Worm (Caenorhabditis elegans) whole organism, L4 larva: Measurements from ENCODE around the gene best-15.

ENCODE experiments used
- T20F7.1 ChIP-seq: fragments of 200-800 bp; sonication (Bioruptor generic); optimal IDR thresholded peaks from 2 replicates; lab custom pipeline; 2018; ENCODE audit warnings: mild to moderate bottlenecking, missing genetic modification characterization, missing compliant biosample characterization
- T26A8.4 ChIP-seq: fragments of 200-800 bp; sonication (Bioruptor generic); IDR thresholded peaks from 2 replicates; pipeline ENCODE4 v1.3.6; 2022; ENCODE audit warnings: missing genetic modification characterization, missing compliant biosample characterization
- Y75B8A.6 ChIP-seq: fragments of 200-800 bp; sonication (Bioruptor generic); IDR thresholded peaks from 2 replicates; pipeline ENCODE4 v1.3.6; 2022; ENCODE audit warnings: missing genetic modification reagents, missing genetic modification characterization, missing compliant biosample characterization
- ZK337.2 ChIP-seq: fragments of 200-800 bp; sonication (Bioruptor generic); IDR thresholded peaks from 2 replicates; pipeline ENCODE4 v1.3.6; 2022; ENCODE audit warnings: missing genetic modification reagents, missing genetic modification characterization, missing compliant biosample characterization
- ZK546.5 ChIP-seq, 2 experiments: sonication (generic microtip); optimal IDR thresholded peaks; 2 replicates each; lab custom pipeline; 2017; ENCODE audit warnings: missing biosample characterization in 2 of 2, missing genetic modification characterization in 2 of 2
- aha-1 ChIP-seq: fragments of 150-350 bp; peaks from one replicate; lab custom pipeline; 2014; ENCODE audit warnings: missing biosample characterization, missing genetic modification characterization
- ama-1 ChIP-seq: fragments of 150-350 bp; optimal IDR thresholded peaks from 2 replicates; lab custom pipeline; 2014; ENCODE audit warnings: inconsistent platforms, mixed read lengths
- ceh-44 ChIP-seq: fragments of 200-800 bp; sonication (Bioruptor generic); IDR thresholded peaks from 2 replicates; pipeline ENCODE4 v1.3.6; 2022; ENCODE audit warnings: missing genetic modification reagents, missing genetic modification characterization, missing compliant biosample characterization
- daf-16 ChIP-seq, 3 experiments: sonication (generic microtip); optimal IDR thresholded peaks; 2 replicates each; lab custom pipeline; 2016 to 2017; ENCODE audit warnings: missing genetic modification characterization in 3 of 3, missing genetic modification reagents in 3 of 3, mild to moderate bottlenecking in 2 of 3, missing compliant biosample characterization in 2 of 3, missing biosample characterization in 1 of 3, moderate library complexity in 1 of 3
- daf-8 ChIP-seq: fragments of 200-800 bp; sonication (Bioruptor generic); IDR thresholded peaks from 2 replicates; pipeline ENCODE4 v1.3.6; 2022; ENCODE audit warnings: missing genetic modification characterization, missing compliant biosample characterization
- dmd-6 ChIP-seq: fragments of 200-800 bp; sonication (Bioruptor generic); IDR thresholded peaks from 2 replicates; pipeline ENCODE4 v1.3.6; 2022; ENCODE audit warnings: missing genetic modification reagents, missing genetic modification characterization, missing compliant biosample characterization
- dmd-8 ChIP-seq: fragments of 200-800 bp; sonication (Bioruptor generic); IDR thresholded peaks from 2 replicates; pipeline ENCODE4 v1.3.6; 2022; ENCODE audit warnings: missing genetic modification characterization, missing compliant biosample characterization
- dmd-9 ChIP-seq: fragments of 200-800 bp; sonication (Bioruptor generic); IDR thresholded peaks from 2 replicates; pipeline ENCODE4 v1.3.6; 2022; ENCODE audit warnings: missing genetic modification reagents, missing genetic modification characterization, missing compliant biosample characterization
- dve-1 ChIP-seq: sonication (generic microtip); optimal IDR thresholded peaks from 2 replicates; lab custom pipeline; 2017; ENCODE audit warnings: antibody characterized with exemption, mild to moderate bottlenecking, missing genetic modification characterization, missing compliant biosample characterization; ENCODE audit not compliant: insufficient read depth
- fkh-10 ChIP-seq: fragments of 150-350 bp; optimal IDR thresholded peaks from 2 replicates; lab custom pipeline; 2014; ENCODE audit warnings: missing biosample characterization, missing genetic modification reagents, missing genetic modification characterization
- gei-8 ChIP-seq: fragments of 200-800 bp; sonication (Bioruptor generic); optimal IDR thresholded peaks from 2 replicates; lab custom pipeline; 2018; ENCODE audit warnings: mild to moderate bottlenecking, missing genetic modification characterization, missing compliant biosample characterization
- lin-29 ChIP-seq: fragments of 200-800 bp; sonication (Bioruptor generic); IDR thresholded peaks from 2 replicates; pipeline ENCODE4 v1.3.6; 2022; ENCODE audit warnings: missing genetic modification reagents, missing genetic modification characterization, missing compliant biosample characterization
- lin-38 ChIP-seq: fragments of 200-800 bp; sonication (Bioruptor generic); IDR thresholded peaks from 2 replicates; pipeline ENCODE4 v1.3.6; 2022; ENCODE audit warnings: missing genetic modification reagents, missing genetic modification characterization, missing compliant biosample characterization
- lir-3 ChIP-seq: sonication (generic microtip); optimal IDR thresholded peaks from 2 replicates; lab custom pipeline; 2016; ENCODE audit warnings: mild to moderate bottlenecking, missing genetic modification characterization, missing compliant biosample characterization
- lsy-2 ChIP-seq, 2 experiments: fragments of 150-350 bp in 1 of 2; sonication (generic microtip) in 1 of 2; optimal IDR thresholded peaks; 2 replicates each; lab custom pipeline; 2014 to 2017; ENCODE audit warnings: missing biosample characterization in 2 of 2, missing genetic modification characterization in 2 of 2
- madf-5 ChIP-seq, 2 experiments: fragments of 200-800 bp; sonication (Bioruptor generic); IDR thresholded peaks; 2 replicates each; pipeline ENCODE4 v1.3.6; 2022; ENCODE audit warnings: missing compliant biosample characterization in 2 of 2, missing genetic modification characterization in 2 of 2
- mxl-2 ChIP-seq: fragments of 200-800 bp; sonication (Bioruptor generic); conservative IDR thresholded peaks from 2 replicates; pipeline ENCODE4 v1.3.6; 2022; ENCODE audit warnings: missing genetic modification reagents, missing genetic modification characterization, missing compliant biosample characterization
- mxl-3 ChIP-seq: fragments of 200-800 bp; sonication (Bioruptor generic); optimal IDR thresholded peaks from 2 replicates; lab custom pipeline; 2018; ENCODE audit warnings: mild to moderate bottlenecking, missing genetic modification characterization, missing compliant biosample characterization
- nhr-11 ChIP-seq: fragments of 150-350 bp; optimal IDR thresholded peaks from 2 replicates; lab custom pipeline; 2014; ENCODE audit warnings: missing biosample characterization, missing genetic modification characterization
- nhr-111 ChIP-seq: fragments of 200-800 bp; sonication (Bioruptor generic); optimal IDR thresholded peaks from 2 replicates; lab custom pipeline; 2018; ENCODE audit warnings: mild to moderate bottlenecking, missing genetic modification characterization, missing compliant biosample characterization
- nhr-237 ChIP-seq: sonication (generic microtip); optimal IDR thresholded peaks from 2 replicates; lab custom pipeline; 2017; ENCODE audit warnings: missing biosample characterization, missing genetic modification characterization
- nhr-28 ChIP-seq: fragments of 150-350 bp; optimal IDR thresholded peaks from 2 replicates; lab custom pipeline; 2014; ENCODE audit warnings: missing biosample characterization, missing genetic modification characterization
- nhr-41 ChIP-seq: fragments of 200-800 bp; sonication (Bioruptor generic); IDR thresholded peaks from 2 replicates; pipeline ENCODE4 v1.3.6; 2022; ENCODE audit warnings: missing genetic modification reagents, missing genetic modification characterization, missing compliant biosample characterization
- nhr-48 ChIP-seq: sonication (generic microtip); optimal IDR thresholded peaks from 2 replicates; lab custom pipeline; 2016; ENCODE audit warnings: mild to moderate bottlenecking, missing genetic modification characterization, missing compliant biosample characterization
- nhr-76 ChIP-seq: fragments of 150-350 bp; optimal IDR thresholded peaks from 2 replicates; lab custom pipeline; 2014; ENCODE audit warnings: missing biosample characterization, missing genetic modification characterization
- nhr-77 ChIP-seq: fragments of 150-350 bp; optimal IDR thresholded peaks from 2 replicates; lab custom pipeline; 2014; ENCODE audit warnings: missing biosample characterization, missing genetic modification characterization
- pha-4 ChIP-seq, 2 experiments: fragments of 150-350 bp in 1 of 2; fragments of 200-800 bp in 1 of 2; sonication (Bioruptor generic) in 1 of 2; IDR thresholded peaks in 1 of 2; optimal IDR thresholded peaks in 1 of 2; 2 replicates each; pipeline versions ENCODE4 v1.3.6 to Lab custom; 2014 to 2022; ENCODE audit warnings: missing genetic modification characterization in 2 of 2, missing genetic modification reagents in 2 of 2, missing biosample characterization in 1 of 2, missing compliant biosample characterization in 1 of 2
- pqm-1 ChIP-seq: sonication (generic microtip); optimal IDR thresholded peaks from 2 replicates; lab custom pipeline; 2017; ENCODE audit warnings: missing biosample characterization, missing genetic modification characterization
- sdz-12 ChIP-seq: fragments of 200-800 bp; sonication (Bioruptor generic); optimal IDR thresholded peaks from 2 replicates; lab custom pipeline; 2018; ENCODE audit warnings: mild to moderate bottlenecking, missing genetic modification characterization, missing compliant biosample characterization
- set-16 ChIP-seq: fragments of 200-800 bp; sonication (Bioruptor generic); IDR thresholded peaks from 2 replicates; pipeline ENCODE4 v1.3.6; 2022; ENCODE audit warnings: missing genetic modification reagents, missing genetic modification characterization, missing compliant biosample characterization
- snpc-4 ChIP-seq: fragments of 150-350 bp; optimal IDR thresholded peaks from 2 replicates; lab custom pipeline; 2014; ENCODE audit warnings: missing biosample characterization, missing genetic modification characterization
- spr-1 ChIP-seq: sonication (generic microtip); optimal IDR thresholded peaks from 2 replicates; lab custom pipeline; 2016; ENCODE audit warnings: mild to moderate bottlenecking, missing genetic modification characterization, missing compliant biosample characterization
- spr-3 ChIP-seq: fragments of 200-800 bp; sonication (Bioruptor generic); optimal IDR thresholded peaks from 2 replicates; lab custom pipeline; 2018; ENCODE audit warnings: mild to moderate bottlenecking, missing genetic modification characterization, missing compliant biosample characterization
- unc-62 ChIP-seq, 3 experiments: fragments of 150-350 bp in 1 of 3; sonication (generic microtip); optimal IDR thresholded peaks in 2 of 3; peaks in 1 of 3; 1 replicate in 1 of 3; 2 replicates in 2 of 3; lab custom pipeline; 2014 to 2017; ENCODE audit warnings: missing biosample characterization in 3 of 3, missing genetic modification characterization in 3 of 3, missing genetic modification reagents in 3 of 3, missing genotype in 1 of 3
- zfp-2 ChIP-seq: sonication (generic microtip); optimal IDR thresholded peaks from 2 replicates; lab custom pipeline; 2016; ENCODE audit warnings: mild to moderate bottlenecking, missing genetic modification characterization, missing compliant biosample characterization
- zip-2 ChIP-seq: fragments of 150-350 bp; optimal IDR thresholded peaks from 2 replicates; lab custom pipeline; 2014; ENCODE audit warnings: missing biosample characterization, missing genetic modification characterization

The best-15 gene

ce11 chrIV:10782014-10782413, 50.0 kb downstream of the best-15 start (continued):
- TF ChIP-seq daf-16 (GFP tag; optimal IDR thresholded peaks at IDR 0.05; lab: Kevin White, UChicago): no peak
- no peak for TF ChIP-seq daf-16 (tag; optimal IDR thresholded peaks at IDR 0.05; lab: Kevin White, UChicago)
- no peak for TF ChIP-seq daf-8 (GFP tag; lab: Robert Waterston, UW)
- TF ChIP-seq nhr-11 (tag; lab: Kevin White, UChicago): no peak
- TF ChIP-seq mxl-2 (GFP tag; lab: Robert Waterston, UW): peak; percentile 81
- TF ChIP-seq nhr-28: peak; percentile 71
- TF ChIP-seq zip-2 (tag; lab: Kevin White, UChicago): no peak
- TF ChIP-seq sdz-12 (GFP tag; lab: Kevin White, UChicago): no peak
- peak in 1 of 2 experiments; percentile 54 for TF ChIP-seq lsy-2 (tag; optimal IDR thresholded peaks at IDR 0.05; lab: Kevin White, UChicago)
- TF ChIP-seq snpc-4: no peak
- no peak for TF ChIP-seq nhr-111
- no peak for TF ChIP-seq pqm-1 (tag; lab: Kevin White, UChicago)
- no peak for TF ChIP-seq zfp-2 (tag; lab: Kevin White, UChicago)
- no peak for TF ChIP-seq gei-8 (GFP tag; lab: Kevin White, UChicago)
- no peak for TF ChIP-seq spr-3 (GFP tag; lab: Kevin White, UChicago)
- TF ChIP-seq nhr-77 (tag; lab: Kevin White, UChicago): no peak
- TF ChIP-seq set-16: no peak
- no peak for TF ChIP-seq nhr-41 (GFP tag; lab: Robert Waterston, UW)
- TF ChIP-seq fkh-10 (GFP tag; lab: Kevin White, UChicago): no peak
- no peak for TF ChIP-seq ceh-44 (GFP tag; lab: Robert Waterston, UW)
- no peak for TF ChIP-seq Y75B8A.6 (GFP tag; lab: Robert Waterston, UW)
- no peak for TF ChIP-seq nhr-76 (tag; lab: Kevin White, UChicago)
- no peak for TF ChIP-seq ZK546.5 (tag; optimal IDR thresholded peaks at IDR 0.05; lab: Kevin White, UChicago)
- no peak for TF ChIP-seq aha-1
- TF ChIP-seq lir-3 (tag; lab: Kevin White, UChicago): no peak
- TF ChIP-seq mxl-3: peak; percentile 83
- no peak for TF ChIP-seq lin-29 (GFP tag; lab: Robert Waterston, UW)
- TF ChIP-seq T20F7.1 (GFP tag; lab: Kevin White, UChicago): no peak
- TF ChIP-seq dmd-8 (GFP tag; lab: Robert Waterston, UW): no peak
- TF ChIP-seq T26A8.4 (GFP tag; lab: Robert Waterston, UW): no peak
- no peak for TF ChIP-seq dve-1 (tag; lab: Kevin White, UChicago)
- TF ChIP-seq ama-1 (lab: Kevin White, UChicago): no peak
- TF ChIP-seq lin-38 (GFP tag; lab: Robert Waterston, UW): no peak
- TF ChIP-seq dmd-6: peak; percentile 38
- peak; percentile 94 for TF ChIP-seq nhr-48 (tag; lab: Kevin White, UChicago)
- TF ChIP-seq madf-5 (GFP tag; IDR thresholded peaks at IDR 0.05; lab: Robert Waterston, UW): no peak
- TF ChIP-seq spr-1 (tag; lab: Kevin White, UChicago): no peak
- TF ChIP-seq dmd-9 (GFP tag; lab: Robert Waterston, UW): no peak
- TF ChIP-seq ZK337.2: no peak

- TF ChIP-seq aha-1 (peak; percentile 60), lin-38 (GFP tag; lab: Robert Waterston, UW) (no peak)
Observed at ce11 chrIV:10781346-10781745, 50.7 kb downstream of the best-15 start.

ce11 chrIV:10780583-10780982, 51.5 kb downstream of the best-15 start, which contains the start of gene swt-3:
Gene swt-3 (minus strand): TSS chrIV:10780683.
- TF ChIP-seq mxl-2 (GFP tag; lab: Robert Waterston, UW) (peak; percentile 64; the same call in 1 of the 2 replicates), nhr-237 (tag; lab: Kevin White, UChicago) (no peak), pha-4 (GFP tag; IDR thresholded peaks at IDR 0.05; lab: Robert Waterston, UW) (no peak), pha-4 (tag; optimal IDR thresholded peaks at IDR 0.05; lab: Kevin White, UChicago) (no peak), unc-62 (GFP tag; optimal IDR thresholded peaks at IDR 0.05 in 1 of 2; lab: Kevin White, UChicago) (peak in 1 of 2 experiments; percentile 42), unc-62 (tag; optimal IDR thresholded peaks at IDR 0.05; lab: Kevin White, UChicago) (no peak), aha-1 (peak; percentile 44)
